Fruit fly (Drosophila melanogaster): ENCODE data around the gene CG31974.
A peak's percentile ranks its signal among the peaks of the same experiment; 100 is the strongest.

CG31974 gene

dm6 chr2L:94639-95059 is 48.2 kb downstream of the CG31974 start, which contains the start of gene Zir:
Zir (plus strand) TSS chr2L:94739.
- no peak for TF ChIP-seq toe (GFP tag; optimal IDR thresholded peaks at IDR 0.05)
- peak; percentile 7 for TF ChIP-seq CG14711 (tag; optimal IDR thresholded peaks at IDR 0.05)
- TF ChIP-seq Crg-1 (GFP tag; optimal IDR thresholded peaks at IDR 0.05) = no peak
- TF ChIP-seq CG1620 (GFP tag; optimal IDR thresholded peaks at IDR 0.05) = no peak
- peak; percentile 3 for TF ChIP-seq CG11617 (GFP tag; optimal IDR thresholded peaks at IDR 0.05)
- TF ChIP-seq Mnt (GFP tag; optimal IDR thresholded peaks at IDR 0.05) = peak; percentile 30
- peak; percentile 41 for TF ChIP-seq bab1 (GFP tag; optimal IDR thresholded peaks at IDR 0.05)
- no peak for TF ChIP-seq CG7045 (GFP tag; optimal IDR thresholded peaks at IDR 0.05)
- TF ChIP-seq pad (GFP tag; optimal IDR thresholded peaks at IDR 0.05) = no peak
- TF ChIP-seq kay (GFP tag; ENCODE audit: borderline replicate concordance) = peak; percentile 7

DNA sequence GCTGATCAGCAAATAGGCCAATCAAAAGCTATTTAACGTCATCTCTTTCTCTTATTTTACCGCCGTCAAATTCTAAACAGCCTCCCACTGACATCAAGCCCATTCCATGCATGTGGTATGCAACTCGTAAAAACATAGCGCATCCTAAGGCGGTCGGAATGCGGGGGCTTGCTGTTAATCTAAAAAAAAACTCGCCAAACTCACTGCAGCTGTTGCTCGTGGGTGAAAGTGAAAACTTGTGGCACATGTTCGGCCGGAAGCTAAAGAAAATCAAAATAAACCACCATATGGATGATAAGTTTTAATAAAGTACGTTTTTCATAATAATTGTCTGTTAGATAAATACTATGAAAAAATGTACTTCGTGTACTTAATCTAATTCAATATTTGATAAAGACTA is 48.8 kb downstream of the CG31974 start:
- no peak for TF ChIP-seq cnc (optimal IDR thresholded peaks at IDR 0.05)
- no peak for TF ChIP-seq CG1620 (GFP tag; optimal IDR thresholded peaks at IDR 0.05)
- no peak for TF ChIP-seq toe (GFP tag; optimal IDR thresholded peaks at IDR 0.05)
- TF ChIP-seq kay (GFP tag; ENCODE audit: borderline replicate concordance) = no peak
- no peak for TF ChIP-seq Hr96 (GFP tag; optimal IDR thresholded peaks at IDR 0.05)
- no peak for TF ChIP-seq CG11617 (GFP tag; optimal IDR thresholded peaks at IDR 0.05)
- TF ChIP-seq CG7045 (GFP tag; optimal IDR thresholded peaks at IDR 0.05) = no peak
- no peak for TF ChIP-seq Mnt (GFP tag; optimal IDR thresholded peaks at IDR 0.05)
- no peak for TF ChIP-seq bab1 (GFP tag; optimal IDR thresholded peaks at IDR 0.05)
- no peak for TF ChIP-seq CG5204 (GFP tag; optimal IDR thresholded peaks at IDR 0.05)

- TF ChIP-seq CG7045 (GFP tag; optimal IDR thresholded peaks at IDR 0.05) (no peak), CG14711 (tag; optimal IDR thresholded peaks at IDR 0.05) (no peak), toe (GFP tag; optimal IDR thresholded peaks at IDR 0.05) (peak; percentile 59), Mnt (GFP tag; optimal IDR thresholded peaks at IDR 0.05) (peak; percentile 58), CG1620 (GFP tag; optimal IDR thresholded peaks at IDR 0.05) (peak; percentile 6)
These were observed 49.9 kb downstream of the CG31974 start for dm6 chr2L:92993-93392.

DNA sequence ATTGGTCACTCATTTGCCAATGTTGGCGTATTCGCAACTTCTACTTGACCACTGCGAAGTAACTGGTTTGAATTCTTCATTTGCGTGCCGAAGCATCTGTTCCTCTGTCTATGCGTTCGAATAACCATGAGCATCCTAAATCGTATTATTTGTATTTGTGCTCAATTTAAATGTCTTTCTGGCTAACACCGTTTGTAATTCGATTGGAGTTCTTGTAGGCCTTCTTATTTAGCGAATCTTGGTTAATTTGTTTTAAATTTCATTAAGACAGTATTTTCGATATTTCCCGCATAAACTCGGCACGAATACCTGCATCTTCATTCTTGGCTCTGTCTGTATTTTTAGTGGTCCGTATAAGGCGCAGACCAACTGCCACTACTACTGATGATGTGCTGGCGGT is 51.1 kb downstream of the CG31974 start:
- TF ChIP-seq Mnt (GFP tag; optimal IDR thresholded peaks at IDR 0.05) (no peak), CG11617 (GFP tag; optimal IDR thresholded peaks at IDR 0.05) (no peak), CG12768 (GFP tag; optimal IDR thresholded peaks at IDR 0.05) (no peak), Hr96 (GFP tag; optimal IDR thresholded peaks at IDR 0.05) (no peak), bab1 (GFP tag; optimal IDR thresholded peaks at IDR 0.05) (no peak), ovo (GFP tag; optimal IDR thresholded peaks at IDR 0.05) (no peak)

DNA sequence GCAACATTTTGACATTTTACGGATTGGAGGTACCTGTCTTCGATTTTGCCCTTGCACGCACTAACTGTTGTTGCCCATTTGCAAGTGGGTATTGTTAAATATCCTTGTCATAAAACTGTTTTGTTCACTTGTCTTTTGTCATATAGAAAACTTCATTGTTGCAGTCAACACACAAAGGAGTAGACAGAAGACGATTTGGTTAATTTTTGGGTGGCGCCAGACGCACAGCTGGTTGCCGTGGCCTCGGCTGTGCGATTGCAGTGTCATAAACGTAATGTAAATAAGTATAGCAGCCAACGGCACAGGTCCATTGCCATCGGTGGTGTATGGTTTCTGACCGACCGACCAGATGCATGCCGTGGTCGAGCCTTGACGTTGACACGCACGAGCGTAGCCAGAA is 51.6 kb downstream of the CG31974 start:
- no peak for TF ChIP-seq CG11617 (GFP tag; optimal IDR thresholded peaks at IDR 0.05)
